Fruit fly (Drosophila melanogaster): ENCODE results near the gene CG13078.

Gene CG13078

dm6 chr2L:19548158-19548557 is 15.6 kb upstream of the CG13078 start, which contains the start of gene Tep4:
Tep4 (plus strand) TSS chr2L:19548507.
- TF ChIP-seq eve (GFP tag; optimal IDR thresholded peaks at IDR 0.05) (peak in 1 of 2 experiments; percentile 38), sd (tag; optimal IDR thresholded peaks at IDR 0.05) (peak; percentile 14), CG9797 (GFP tag; optimal IDR thresholded peaks at IDR 0.05) (no peak), D19B (GFP tag; optimal IDR thresholded peaks at IDR 0.05) (peak; percentile 43), Eip74EF (GFP tag; optimal IDR thresholded peaks at IDR 0.05) (peak in 1 of 2 experiments; percentile 7), mirr (GFP tag; optimal IDR thresholded peaks at IDR 0.05) (peak; percentile 53), wek (GFP tag; optimal IDR thresholded peaks at IDR 0.05) (peak; percentile 23), Deaf1 (tag; optimal IDR thresholded peaks at IDR 0.05) (peak; percentile 40), Rx (GFP tag; IDR thresholded peaks at IDR 0.05) (no peak), H15 (GFP tag; IDR thresholded peaks at IDR 0.05) (no peak), klu (GFP tag; IDR thresholded peaks at IDR 0.05) (no peak), CG17612 (GFP tag; IDR thresholded peaks at IDR 0.05) (no peak), crp (GFP tag; optimal IDR thresholded peaks at IDR 0.05) (peak in 1 of 2 experiments; percentile 44), Pdp1 (GFP tag; optimal IDR thresholded peaks at IDR 0.05) (peak in 1 of 2 experiments; percentile 39), CG13287 (GFP tag; IDR thresholded peaks at IDR 0.05; ENCODE audit: partially characterized antibody) (no peak; the same call in 1 of the 2 replicates), gem (tag; optimal IDR thresholded peaks at IDR 0.05) (no peak), CG2199 (GFP tag; IDR thresholded peaks at IDR 0.05) (0 out of 3 replicates have a peak, but pooled peaks have one; percentile 6), sima (GFP tag; optimal IDR thresholded peaks at IDR 0.05) (no peak), nau (GFP tag; optimal IDR thresholded peaks at IDR 0.05) (no peak), chinmo (GFP tag; IDR thresholded peaks at IDR 0.05; ENCODE audit: partially characterized antibody) (peak; percentile 92; the same call in 3 of the 4 replicates), CG17385 (GFP tag; optimal IDR thresholded peaks at IDR 0.05) (peak; percentile 4), ems (GFP tag; optimal IDR thresholded peaks at IDR 0.05) (no peak), CG32532 (GFP tag; IDR thresholded peaks at IDR 0.05) (no peak), Trl (optimal IDR thresholded peaks at IDR 0.05) (peak; percentile 59 to 87), Trl (GFP tag; optimal IDR thresholded peaks at IDR 0.05) (no peak), exex (tag; optimal IDR thresholded peaks at IDR 0.05) (peak; percentile 36), kay (GFP tag; optimal IDR thresholded peaks at IDR 0.05) (peak; percentile 56), CG3995 (GFP tag; optimal IDR thresholded peaks at IDR 0.05) (no peak), CG34224 (GFP tag; IDR thresholded peaks at IDR 0.05; ENCODE audit: partially characterized antibody) (peak; percentile 36; the same call in 1 of the 3 replicates), zfh2 (GFP tag; optimal IDR thresholded peaks at IDR 0.05) (no peak), CG34376 (GFP tag; optimal IDR thresholded peaks at IDR 0.05) (peak; percentile 42), fd64A (GFP tag; optimal IDR thresholded peaks at IDR 0.05) (no peak), CrebB (tag; optimal IDR thresholded peaks at IDR 0.05) (peak; percentile 54), Med (GFP tag) (peak; percentile 44), cg (GFP tag; optimal IDR thresholded peaks at IDR 0.05) (no peak), CG11560 (tag; IDR thresholded peaks at IDR 0.05) (no peak), BtbVII (GFP tag; optimal IDR thresholded peaks at IDR 0.05) (peak; percentile 86), sens (GFP tag) (peak; percentile 78), CG10274 (GFP tag; optimal IDR thresholded peaks at IDR 0.05) (no peak), CG13894 (tag; optimal IDR thresholded peaks at IDR 0.05) (peak; percentile 29), nom (GFP tag; optimal IDR thresholded peaks at IDR 0.05) (peak; percentile 2), Meics (GFP tag; optimal IDR thresholded peaks at IDR 0.05) (no peak)
